Worm (Caenorhabditis elegans): Measurements from ENCODE around the gene H35B03.1.

The H35B03.1 gene

DNA sequence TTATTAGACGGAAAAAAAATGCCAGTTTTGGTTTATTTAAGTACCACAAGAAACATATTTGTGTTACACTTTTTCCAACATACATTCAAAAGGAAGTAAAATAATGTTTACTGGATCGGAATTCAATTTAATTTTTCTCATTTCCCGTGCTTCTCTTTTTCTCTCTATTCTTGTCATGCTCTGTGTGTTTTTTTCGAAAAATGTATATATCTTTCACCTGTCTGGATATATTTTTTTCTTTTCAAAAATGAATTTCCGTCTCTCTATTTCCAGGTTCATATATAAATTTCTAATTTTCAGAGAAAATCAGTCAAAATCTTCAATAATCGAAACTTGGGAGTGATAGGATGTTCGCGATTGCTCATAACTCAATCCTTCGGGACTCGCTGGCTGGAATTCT, at the start of gene H35B03.1:
Gene H35B03.1 (plus strand): TSS at position 301 of the 400 bp plus-strand sequence.
- no peak for TF ChIP-seq cog-1 (tag; optimal IDR thresholded peaks at IDR 0.05)
- no peak for TF ChIP-seq tab-1 (GFP tag; IDR thresholded peaks at IDR 0.05)
- no peak for TF ChIP-seq flt-1 (GFP tag; IDR thresholded peaks at IDR 0.05)
- TF ChIP-seq T22C8.4 (GFP tag; IDR thresholded peaks at IDR 0.05): no peak
- no peak for TF ChIP-seq ztf-23 (GFP tag; IDR thresholded peaks at IDR 0.05)
- no peak for TF ChIP-seq ztf-29 (GFP tag; IDR thresholded peaks at IDR 0.05)
- TF ChIP-seq med-1 (GFP tag; optimal IDR thresholded peaks at IDR 0.05; ENCODE audit: insufficient read depth): no peak
- no peak for TF ChIP-seq ref-1 (GFP tag; conservative IDR thresholded peaks at IDR 0.05)
- TF ChIP-seq klf-2 (GFP tag; conservative IDR thresholded peaks at IDR 0.05): no peak

DNA sequence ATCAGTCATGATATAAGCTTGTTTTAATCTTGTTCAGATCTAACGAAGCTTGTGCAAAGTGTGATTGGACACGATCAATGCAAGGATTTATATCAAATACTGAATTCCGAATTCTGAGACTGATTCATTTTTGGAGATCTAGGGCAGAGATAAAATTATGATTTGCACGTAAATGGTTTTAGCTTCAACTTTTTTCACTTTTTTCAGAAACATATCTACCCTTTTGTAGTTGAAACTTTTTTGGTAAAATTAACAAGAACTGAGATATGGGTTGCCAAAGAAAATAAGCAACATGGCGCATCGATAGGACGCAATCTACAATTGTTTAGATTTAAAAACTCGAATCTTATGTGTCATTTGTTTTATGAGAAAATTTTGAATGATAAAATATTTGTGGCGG, 47.4 kb upstream of the H35B03.1 start, which contains the start of gene C55C3.4:
Gene C55C3.4 (minus strand): TSS at position 101 of the 400 bp plus-strand sequence.
- TF ChIP-seq flt-1 (GFP tag; IDR thresholded peaks at IDR 0.05) (no peak), cog-1 (tag; optimal IDR thresholded peaks at IDR 0.05) (no peak), klf-2 (GFP tag; conservative IDR thresholded peaks at IDR 0.05) (no peak), T22C8.4 (GFP tag; IDR thresholded peaks at IDR 0.05) (no peak), ztf-23 (GFP tag; IDR thresholded peaks at IDR 0.05) (no peak), ref-1 (GFP tag; conservative IDR thresholded peaks at IDR 0.05) (no peak), ztf-29 (GFP tag; IDR thresholded peaks at IDR 0.05) (no peak)

DNA sequence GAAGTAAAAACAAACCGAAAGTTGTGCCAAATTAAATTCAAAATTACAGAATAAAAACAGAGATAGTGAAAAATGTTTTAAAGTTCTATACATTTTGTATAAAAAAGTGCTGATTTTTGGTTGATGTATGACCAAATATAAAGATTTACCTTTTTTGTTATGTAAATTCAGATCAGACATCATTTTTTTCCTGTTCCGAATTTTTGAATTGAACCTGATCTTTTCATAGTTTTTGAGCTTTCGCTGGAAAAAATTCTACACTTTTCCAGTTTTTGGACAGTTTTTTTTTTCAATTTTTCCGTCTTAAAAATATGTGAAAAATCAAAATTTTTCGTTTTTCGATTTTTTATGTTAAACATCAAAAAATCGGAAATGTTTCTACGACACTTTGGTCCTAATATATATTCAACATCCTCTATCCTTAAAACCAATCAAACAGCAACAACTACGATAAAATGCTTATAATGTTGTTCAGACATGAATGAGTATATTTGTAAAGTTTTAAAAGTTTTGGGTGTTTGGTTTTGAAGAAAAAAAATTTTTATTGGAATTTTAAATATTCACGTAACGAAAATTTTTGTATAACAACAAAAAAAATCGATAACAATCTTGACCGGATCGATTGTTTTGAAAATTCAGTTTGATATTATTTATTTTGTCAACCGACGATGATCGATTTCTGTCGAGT, 42.7 kb upstream of the H35B03.1 start, which contains the start of the genes C55C3.7 and C55C3.6:
Gene C55C3.7 (minus strand): TSS at position 101 of the 688 bp plus-strand sequence.
Gene C55C3.6 (plus strand): TSS at position 638 of the 688 bp plus-strand sequence.
- TF ChIP-seq ztf-29 (GFP tag; IDR thresholded peaks at IDR 0.05): no peak
- no peak for TF ChIP-seq ztf-23 (GFP tag; IDR thresholded peaks at IDR 0.05)
- TF ChIP-seq T22C8.4 (GFP tag; IDR thresholded peaks at IDR 0.05): no peak
- no peak for TF ChIP-seq ref-1 (GFP tag; conservative IDR thresholded peaks at IDR 0.05)
- no peak for TF ChIP-seq klf-2 (GFP tag; conservative IDR thresholded peaks at IDR 0.05)

DNA sequence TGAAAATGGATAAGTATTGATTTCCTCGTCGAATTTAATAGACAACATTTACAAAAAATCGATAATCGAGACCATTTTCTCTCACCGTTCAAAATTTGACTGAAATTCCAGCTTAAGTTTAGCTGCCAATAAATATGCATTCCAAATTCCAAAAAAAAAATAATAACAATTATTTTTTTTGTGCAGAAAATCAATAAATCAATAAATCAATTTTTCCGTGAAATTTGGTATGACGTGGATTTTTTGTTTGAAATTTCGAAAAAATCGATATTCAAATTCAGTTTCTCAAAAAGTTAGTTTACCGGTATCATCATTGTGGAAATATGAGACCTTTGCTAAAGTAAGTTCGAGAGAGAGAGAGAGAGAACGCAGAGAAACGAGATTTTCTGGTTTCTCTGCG, 40.4 kb upstream of the H35B03.1 start, which contains the start of gene C55C3.3:
Gene C55C3.3 (plus strand): TSS at position 274 of the 400 bp plus-strand sequence.
- TF ChIP-seq tab-1 (GFP tag; IDR thresholded peaks at IDR 0.05) (no peak), T22C8.4 (GFP tag; IDR thresholded peaks at IDR 0.05) (peak; percentile 45; the same call in 1 of the 2 replicates)

DNA sequence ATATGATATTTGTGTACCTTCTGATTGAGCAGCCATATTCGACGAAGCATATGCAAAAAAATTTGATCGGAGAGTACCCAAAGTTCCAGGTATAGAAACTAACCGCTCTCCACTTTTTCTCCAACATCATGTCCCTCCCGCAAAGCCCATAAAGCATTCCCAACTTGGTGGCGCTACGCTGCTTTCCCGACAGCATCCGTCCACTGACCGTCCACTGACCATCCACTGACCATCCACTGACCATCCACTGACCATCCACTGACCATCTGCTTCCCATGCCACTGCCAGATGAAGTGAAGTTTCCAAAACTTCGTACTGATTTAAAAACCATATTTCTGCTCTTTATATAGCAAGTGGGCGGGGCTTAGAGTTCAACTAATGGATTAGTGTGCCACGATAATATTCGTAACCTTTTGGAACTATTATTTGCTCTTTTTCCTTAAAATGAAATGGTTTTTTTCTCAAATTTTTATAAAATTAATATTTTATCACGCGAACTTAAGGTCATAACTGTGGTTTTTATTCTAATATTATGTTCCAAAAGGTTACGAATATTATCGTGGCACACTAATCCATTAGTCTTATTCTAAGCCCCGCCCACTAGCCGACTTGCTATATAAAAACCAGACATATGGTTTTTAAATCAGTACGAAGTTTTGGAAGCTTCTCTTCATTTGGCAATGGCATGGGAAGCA, 34.9 kb upstream of the H35B03.1 start, which contains the start of gene C55C3.8:
Gene C55C3.8 (plus strand): TSS at position 645 of the 695 bp plus-strand sequence.
- TF ChIP-seq T22C8.4 (GFP tag; IDR thresholded peaks at IDR 0.05): no peak
- TF ChIP-seq med-1 (GFP tag; optimal IDR thresholded peaks at IDR 0.05; ENCODE audit: insufficient read depth): no peak

DNA sequence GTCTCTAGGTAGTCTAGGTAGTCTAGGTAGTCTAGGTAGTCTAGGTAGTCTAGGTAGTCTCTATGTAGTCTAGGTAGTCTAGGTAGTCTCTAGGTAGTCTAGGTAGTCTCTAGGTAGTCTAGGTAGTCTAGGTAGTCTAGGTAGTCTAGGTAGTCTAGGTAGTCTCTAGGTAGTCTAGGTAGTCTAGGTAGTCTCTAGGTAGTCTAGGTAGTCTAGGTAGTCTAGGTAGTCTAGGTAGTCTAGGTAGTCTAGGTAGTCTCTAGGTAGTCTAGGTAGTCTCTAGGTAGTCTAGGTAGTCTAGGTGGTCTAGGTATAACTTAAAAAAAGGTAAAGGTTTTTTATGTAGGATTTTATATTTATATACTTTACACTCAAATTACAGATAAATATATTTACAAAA, 34.2 kb upstream of the H35B03.1 start:
- TF ChIP-seq flt-1 (GFP tag; IDR thresholded peaks at IDR 0.05) (peak; percentile 22; the same call in 1 of the 2 replicates), ztf-23 (GFP tag; IDR thresholded peaks at IDR 0.05) (peak; percentile 32; the same call in 1 of the 2 replicates)

DNA sequence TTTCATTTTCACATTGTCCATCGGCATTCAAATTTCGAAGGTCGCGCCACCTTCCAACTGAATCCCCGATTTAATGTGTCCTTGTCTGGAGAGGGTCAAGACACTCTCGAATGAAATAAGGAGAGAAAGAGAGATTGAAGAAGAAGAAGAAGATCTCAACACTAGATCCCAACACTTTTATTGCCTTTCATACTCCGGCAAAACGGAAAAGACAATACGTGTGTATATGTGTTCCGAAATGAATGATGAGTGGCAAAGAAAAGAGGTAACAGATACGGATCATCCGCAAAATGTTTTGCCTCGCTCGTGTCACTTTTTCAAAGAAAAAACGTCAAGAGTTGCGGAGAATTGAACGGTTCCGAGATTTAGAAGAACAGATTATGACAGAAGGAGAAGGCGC, 25.0 kb upstream of the H35B03.1 start:
- TF ChIP-seq klf-2 (GFP tag; conservative IDR thresholded peaks at IDR 0.05) (no peak), ztf-29 (GFP tag; IDR thresholded peaks at IDR 0.05) (no peak), ztf-23 (GFP tag; IDR thresholded peaks at IDR 0.05) (no peak), tab-1 (GFP tag; IDR thresholded peaks at IDR 0.05) (no peak), T22C8.4 (GFP tag; IDR thresholded peaks at IDR 0.05) (no peak), med-1 (GFP tag; optimal IDR thresholded peaks at IDR 0.05; ENCODE audit: insufficient read depth) (no peak), ref-1 (GFP tag; conservative IDR thresholded peaks at IDR 0.05) (no peak), cog-1 (tag; optimal IDR thresholded peaks at IDR 0.05) (no peak), flt-1 (GFP tag; IDR thresholded peaks at IDR 0.05) (no peak)

DNA sequence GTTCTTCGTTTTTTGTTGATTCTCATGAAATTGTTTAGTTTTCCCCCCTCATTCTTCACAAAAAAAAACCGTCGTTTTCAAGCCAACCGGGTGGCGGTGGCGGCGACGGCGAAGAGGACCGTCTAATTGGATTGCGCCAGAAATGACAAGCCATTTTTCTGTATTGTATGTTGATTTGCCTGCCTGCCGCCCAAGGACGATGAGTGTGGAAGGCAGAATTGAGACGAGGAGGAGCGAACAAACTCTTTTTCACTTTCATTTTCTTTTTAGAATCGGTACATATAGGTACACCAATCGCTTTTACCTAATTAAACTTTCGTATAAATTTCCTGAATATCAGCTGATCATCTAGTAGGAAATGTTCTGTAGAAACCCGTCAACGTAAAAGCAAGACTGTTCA, 23.8 kb upstream of the H35B03.1 start:
- TF ChIP-seq klf-2 (GFP tag; conservative IDR thresholded peaks at IDR 0.05) (no peak), ztf-23 (GFP tag; IDR thresholded peaks at IDR 0.05) (no peak)

DNA sequence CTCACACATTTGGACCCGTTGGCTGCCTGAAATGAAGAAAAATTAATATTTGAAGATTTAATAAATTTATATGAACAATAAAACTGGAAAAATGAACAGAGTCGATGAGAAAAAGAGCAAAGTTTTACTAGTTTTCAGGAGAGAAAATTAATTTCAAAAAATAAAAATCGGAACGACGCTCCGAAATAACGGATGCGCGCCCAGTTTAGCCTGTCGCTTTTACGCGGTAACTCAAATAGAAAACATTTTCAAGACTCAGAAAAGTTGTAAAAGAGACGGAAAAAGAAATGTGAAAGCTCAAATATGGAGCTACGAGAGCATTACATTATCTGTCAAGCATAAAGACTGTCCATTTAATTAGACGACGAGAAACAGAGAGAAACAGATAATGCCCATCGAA, 22.0 kb upstream of the H35B03.1 start, which contains the start of the genes C55C3.73 and perm-5:
Gene C55C3.73 (minus strand): TSS at position 9 of the 400 bp plus-strand sequence.
Gene perm-5 (minus strand): TSS at position 26 of the 400 bp plus-strand sequence.
- TF ChIP-seq ref-1 (GFP tag; conservative IDR thresholded peaks at IDR 0.05): no peak
- TF ChIP-seq cog-1 (tag; optimal IDR thresholded peaks at IDR 0.05): no peak
- TF ChIP-seq med-1 (GFP tag; optimal IDR thresholded peaks at IDR 0.05; ENCODE audit: insufficient read depth): no peak
- no peak for TF ChIP-seq ztf-29 (GFP tag; IDR thresholded peaks at IDR 0.05)
- no peak for TF ChIP-seq flt-1 (GFP tag; IDR thresholded peaks at IDR 0.05)
- TF ChIP-seq T22C8.4 (GFP tag; IDR thresholded peaks at IDR 0.05): no peak
- no peak for TF ChIP-seq klf-2 (GFP tag; conservative IDR thresholded peaks at IDR 0.05)
- TF ChIP-seq tab-1 (GFP tag; IDR thresholded peaks at IDR 0.05): no peak
- no peak for TF ChIP-seq ztf-23 (GFP tag; IDR thresholded peaks at IDR 0.05)

DNA sequence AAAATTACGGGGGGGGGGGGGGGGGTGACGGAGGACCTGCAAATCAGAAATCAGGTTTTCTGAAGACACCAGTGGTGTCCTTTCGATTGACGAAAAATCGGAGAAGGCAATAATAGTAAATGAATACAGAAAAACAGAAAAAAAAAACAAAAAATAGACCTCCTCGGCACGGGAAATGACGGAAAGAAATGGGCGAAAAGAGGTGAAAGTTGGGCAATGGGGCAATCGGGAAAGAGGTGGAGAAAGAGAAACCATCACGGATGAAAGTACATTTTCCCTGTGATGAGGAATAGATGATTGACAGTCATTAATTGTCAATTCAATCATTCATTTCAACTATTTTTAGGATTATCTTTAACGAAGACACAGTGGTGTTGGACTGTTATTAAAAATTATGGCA, 21.5 kb upstream of the H35B03.1 start:
- no peak for TF ChIP-seq med-1 (GFP tag; optimal IDR thresholded peaks at IDR 0.05; ENCODE audit: insufficient read depth)
- no peak for TF ChIP-seq ztf-29 (GFP tag; IDR thresholded peaks at IDR 0.05)
- no peak for TF ChIP-seq ztf-23 (GFP tag; IDR thresholded peaks at IDR 0.05)
- no peak for TF ChIP-seq cog-1 (tag; optimal IDR thresholded peaks at IDR 0.05)
- TF ChIP-seq T22C8.4 (GFP tag; IDR thresholded peaks at IDR 0.05): no peak
- TF ChIP-seq ref-1 (GFP tag; conservative IDR thresholded peaks at IDR 0.05): no peak
- no peak for TF ChIP-seq klf-2 (GFP tag; conservative IDR thresholded peaks at IDR 0.05)
- TF ChIP-seq tab-1 (GFP tag; IDR thresholded peaks at IDR 0.05): no peak
- no peak for TF ChIP-seq flt-1 (GFP tag; IDR thresholded peaks at IDR 0.05)

All from whole organism, midembryonic.